Worm (Caenorhabditis elegans) whole organism, L1 larva: ENCODE results near the gene F44E2.10.

Source experiments
- C16A3.4 ChIP-seq: fragments of 150-350 bp; optimal IDR thresholded peaks from 2 replicates; lab custom pipeline; 2014; ENCODE audit warnings: missing biosample characterization, missing genetic modification characterization
- C34B4.2 ChIP-seq: sonication (generic microtip); optimal IDR thresholded peaks from 2 replicates; lab custom pipeline; 2017; ENCODE audit warnings: mild to moderate bottlenecking, missing genetic modification characterization, missing compliant biosample characterization
- alr-1 ChIP-seq: fragments of 200-800 bp; sonication (Bioruptor generic); optimal IDR thresholded peaks from 2 replicates; lab custom pipeline; 2018; ENCODE audit warnings: borderline replicate concordance, mild to moderate bottlenecking, missing genetic modification characterization, missing compliant biosample characterization
- blmp-1 ChIP-seq: fragments of 150-350 bp; optimal IDR thresholded peaks from 2 replicates; lab custom pipeline; 2014; ENCODE audit warnings: missing biosample characterization, missing genetic modification characterization
- ceh-63 ChIP-seq: fragments of 200-800 bp; sonication (Bioruptor generic); optimal IDR thresholded peaks from 2 replicates; lab custom pipeline; 2018; ENCODE audit warnings: mild to moderate bottlenecking, missing genetic modification characterization, missing compliant biosample characterization
- ceh-8 ChIP-seq: fragments of 200-800 bp; sonication (Bioruptor generic); optimal IDR thresholded peaks from 2 replicates; lab custom pipeline; 2018; ENCODE audit warnings: mild to moderate bottlenecking, missing genetic modification characterization, moderate library complexity, missing compliant biosample characterization
- ceh-82 ChIP-seq, 3 experiments: fragments of 150-350 bp in 1 of 3; sonication (generic microtip) in 2 of 3; optimal IDR thresholded peaks; 2 replicates each; lab custom pipeline; 2014 to 2017; ENCODE audit warnings: missing biosample characterization in 3 of 3, missing genetic modification characterization in 3 of 3
- ceh-88 ChIP-seq: fragments of 200-800 bp; sonication (Bioruptor generic); IDR thresholded peaks from 2 replicates; pipeline ENCODE4 v1.3.6; 2022; ENCODE audit warnings: missing genetic modification characterization, missing compliant biosample characterization
- dpl-1 ChIP-seq, 3 experiments: fragments of 150-350 bp in 2 of 3; sonication (generic microtip) in 1 of 3; optimal IDR thresholded peaks; 2 replicates each; lab custom pipeline; 2014 to 2017; ENCODE audit warnings: missing biosample characterization in 3 of 3, missing genetic modification characterization in 3 of 3, missing genetic modification reagents in 3 of 3
- efl-1 ChIP-seq, 4 experiments: fragments of 150-350 bp; optimal IDR thresholded peaks in 3 of 4; peaks in 1 of 4; 1 replicate in 1 of 4; 2 replicates in 3 of 4; lab custom pipeline; 2014; ENCODE audit warnings: missing biosample characterization in 2 of 4, missing genetic modification characterization in 2 of 4, missing genetic modification reagents in 2 of 4
- efl-3 ChIP-seq: fragments of 200-800 bp; sonication (Bioruptor generic); optimal IDR thresholded peaks from 2 replicates; lab custom pipeline; 2018; ENCODE audit warnings: mild to moderate bottlenecking, missing genetic modification characterization, missing compliant biosample characterization
- egl-27 ChIP-seq, 2 experiments: fragments of 150-350 bp in 1 of 2; sonication (generic microtip); optimal IDR thresholded peaks; 3 replicates each; lab custom pipeline; 2017 to 2018; ENCODE audit warnings: missing biosample characterization in 2 of 2, missing genetic modification characterization in 2 of 2, missing genetic modification reagents in 2 of 2
- elt-2 ChIP-seq: sonication (generic microtip); optimal IDR thresholded peaks from 2 replicates; lab custom pipeline; 2016; ENCODE audit warnings: missing genetic modification characterization, mild to moderate bottlenecking, inconsistent platforms, missing compliant biosample characterization, missing genetic modification reagents
- elt-3 ChIP-seq, 6 experiments: fragments of 150-350 bp in 1 of 6; sonication (generic microtip); optimal IDR thresholded peaks; 2 replicates each; lab custom pipeline; 2017 to 2018; ENCODE audit warnings: missing biosample characterization in 6 of 6, missing genetic modification characterization in 6 of 6, inconsistent platforms in 1 of 6
- ets-5 ChIP-seq: fragments of 200-800 bp; sonication (Bioruptor generic); IDR thresholded peaks from 2 replicates; pipeline ENCODE4 v1.3.6; 2022; ENCODE audit warnings: missing genetic modification characterization, missing compliant biosample characterization
- fkh-10 ChIP-seq: sonication (generic microtip); optimal IDR thresholded peaks from 2 replicates; lab custom pipeline; 2017; ENCODE audit warnings: missing biosample characterization, missing genetic modification reagents, missing genetic modification characterization
- fkh-4 ChIP-seq: sonication (generic microtip); optimal IDR thresholded peaks from 2 replicates; lab custom pipeline; 2016; ENCODE audit warnings: missing compliant biosample characterization, missing genetic modification characterization, borderline replicate concordance
- fos-1 ChIP-seq: fragments of 150-350 bp; optimal IDR thresholded peaks from 2 replicates; lab custom pipeline; 2014; ENCODE audit warnings: missing biosample characterization, missing genetic modification characterization
- hlh-17 ChIP-seq: fragments of 200-800 bp; sonication (Bioruptor generic); optimal IDR thresholded peaks from 2 replicates; lab custom pipeline; 2018; ENCODE audit warnings: missing genetic modification characterization, mild to moderate bottlenecking, missing compliant biosample characterization, moderate library complexity, borderline replicate concordance
- hlh-4 ChIP-seq: sonication (generic microtip); optimal IDR thresholded peaks from 2 replicates; lab custom pipeline; 2016; ENCODE audit warnings: mild to moderate bottlenecking, missing genetic modification characterization, missing compliant biosample characterization
- hpl-2 ChIP-seq: fragments of 150-350 bp; optimal IDR thresholded peaks from 2 replicates; lab custom pipeline; 2014; ENCODE audit warnings: missing biosample characterization, missing genetic modification reagents, missing genetic modification characterization
- lin-14 ChIP-seq: fragments of 200-800 bp; sonication (Bioruptor generic); optimal IDR thresholded peaks from 2 replicates; lab custom pipeline; 2018; ENCODE audit warnings: mild to moderate bottlenecking, missing genetic modification characterization, moderate library complexity, missing compliant biosample characterization
- lin-15B ChIP-seq: fragments of 150-350 bp; sonication (generic microtip); optimal IDR thresholded peaks from 3 replicates; lab custom pipeline; 2014; ENCODE audit warnings: missing biosample characterization, missing genetic modification characterization
- lir-3 ChIP-seq: sonication (generic microtip); optimal IDR thresholded peaks from 2 replicates; lab custom pipeline; 2016; ENCODE audit warnings: mild to moderate bottlenecking, missing genetic modification characterization, moderate library complexity, missing compliant biosample characterization; ENCODE audit not compliant: poor library complexity
- mab-9 ChIP-seq: fragments of 200-800 bp; sonication (Bioruptor generic); IDR thresholded peaks from 2 replicates; pipeline ENCODE4 v1.3.6; 2022; ENCODE audit warnings: missing genetic modification reagents, missing genetic modification characterization, missing compliant biosample characterization
- mef-2 ChIP-seq: fragments of 150-350 bp; optimal IDR thresholded peaks from 2 replicates; lab custom pipeline; 2014; ENCODE audit warnings: missing biosample characterization, missing genetic modification characterization
- mep-1 ChIP-seq: fragments of 150-350 bp; optimal IDR thresholded peaks from 2 replicates; lab custom pipeline; 2014; ENCODE audit warnings: missing biosample characterization, missing genetic modification characterization
- nhr-11 ChIP-seq: fragments of 150-350 bp; optimal IDR thresholded peaks from 2 replicates; lab custom pipeline; 2014; ENCODE audit warnings: missing biosample characterization, missing genetic modification characterization
- nhr-12 ChIP-seq: sonication (generic microtip); optimal IDR thresholded peaks from 2 replicates; lab custom pipeline; 2017; ENCODE audit warnings: missing biosample characterization, missing genetic modification characterization
- nhr-20 ChIP-seq: sonication (generic microtip); optimal IDR thresholded peaks from 2 replicates; lab custom pipeline; 2016; ENCODE audit warnings: mild to moderate bottlenecking, missing genetic modification characterization, missing compliant biosample characterization
- nhr-237 ChIP-seq: fragments of 150-350 bp; optimal IDR thresholded peaks from 2 replicates; lab custom pipeline; 2014; ENCODE audit warnings: missing biosample characterization, missing genetic modification characterization
- nhr-71 ChIP-seq: sonication (generic microtip); optimal IDR thresholded peaks from 2 replicates; lab custom pipeline; 2016; ENCODE audit warnings: mild to moderate bottlenecking, missing genetic modification characterization, moderate library complexity, missing compliant biosample characterization
- nhr-76 ChIP-seq: sonication (generic microtip); optimal IDR thresholded peaks from 2 replicates; lab custom pipeline; 2017; ENCODE audit warnings: missing biosample characterization, missing genetic modification characterization
- nhr-77 ChIP-seq: fragments of 150-350 bp; optimal IDR thresholded peaks from 2 replicates; lab custom pipeline; 2014; ENCODE audit warnings: missing biosample characterization, missing genetic modification characterization
- nhr-84 ChIP-seq: sonication (generic microtip); optimal IDR thresholded peaks from 2 replicates; lab custom pipeline; 2017; ENCODE audit warnings: missing biosample characterization, missing genetic modification characterization
- pag-3 ChIP-seq: sonication (generic microtip); optimal IDR thresholded peaks from 2 replicates; lab custom pipeline; 2017; ENCODE audit warnings: missing genetic modification characterization, mild to moderate bottlenecking, missing compliant biosample characterization, antibody characterized with exemption, borderline replicate concordance; ENCODE audit not compliant: insufficient read depth
- pax-3 ChIP-seq: fragments of 200-800 bp; sonication (Bioruptor generic); optimal IDR thresholded peaks from 2 replicates; lab custom pipeline; 2018; ENCODE audit warnings: mild to moderate bottlenecking, missing genetic modification characterization, moderate library complexity, missing compliant biosample characterization
- rnt-1 ChIP-seq: sonication (generic microtip); optimal IDR thresholded peaks from 2 replicates; lab custom pipeline; 2016; ENCODE audit warnings: mild to moderate bottlenecking, missing genetic modification characterization, moderate library complexity, missing compliant biosample characterization
- sox-4 ChIP-seq: sonication (generic microtip); optimal IDR thresholded peaks from 2 replicates; lab custom pipeline; 2016; ENCODE audit warnings: missing genetic modification characterization, missing compliant biosample characterization
- sptf-1 ChIP-seq: fragments of 150-350 bp; optimal IDR thresholded peaks from 2 replicates; lab custom pipeline; 2014; ENCODE audit warnings: missing biosample characterization, missing genetic modification characterization
- swsn-7 ChIP-seq: sonication (generic microtip); optimal IDR thresholded peaks from 2 replicates; lab custom pipeline; 2016; ENCODE audit warnings: missing genetic modification characterization, missing compliant biosample characterization
- tbx-2 ChIP-seq: sonication (generic microtip); optimal IDR thresholded peaks from 2 replicates; lab custom pipeline; 2016; ENCODE audit warnings: missing genetic modification characterization, missing compliant biosample characterization
- unc-30 ChIP-seq: sonication (generic microtip); optimal IDR thresholded peaks from 2 replicates; lab custom pipeline; 2017; ENCODE audit warnings: missing biosample characterization, missing genetic modification characterization
- unc-86 ChIP-seq: sonication (generic microtip); optimal IDR thresholded peaks from 2 replicates; lab custom pipeline; 2016; ENCODE audit warnings: missing genetic modification characterization, missing compliant biosample characterization
- unc-98 ChIP-seq: fragments of 200-800 bp; sonication (Bioruptor generic); IDR thresholded peaks from 2 replicates; pipeline ENCODE4 v1.3.6; 2022; ENCODE audit warnings: missing genetic modification characterization, missing compliant biosample characterization
- zag-1 ChIP-seq: fragments of 150-350 bp; optimal IDR thresholded peaks from 2 replicates; lab custom pipeline; 2014; ENCODE audit warnings: missing biosample characterization, missing genetic modification characterization
- zip-4 ChIP-seq: fragments of 200-800 bp; sonication (Bioruptor generic); optimal IDR thresholded peaks from 2 replicates; lab custom pipeline; 2018; ENCODE audit warnings: mild to moderate bottlenecking, missing genetic modification characterization, moderate library complexity, missing compliant biosample characterization
- ztf-4 ChIP-seq: fragments of 150-350 bp; optimal IDR thresholded peaks from 2 replicates; lab custom pipeline; 2014; ENCODE audit warnings: missing biosample characterization, missing genetic modification characterization

F44E2.10 gene

DNA sequence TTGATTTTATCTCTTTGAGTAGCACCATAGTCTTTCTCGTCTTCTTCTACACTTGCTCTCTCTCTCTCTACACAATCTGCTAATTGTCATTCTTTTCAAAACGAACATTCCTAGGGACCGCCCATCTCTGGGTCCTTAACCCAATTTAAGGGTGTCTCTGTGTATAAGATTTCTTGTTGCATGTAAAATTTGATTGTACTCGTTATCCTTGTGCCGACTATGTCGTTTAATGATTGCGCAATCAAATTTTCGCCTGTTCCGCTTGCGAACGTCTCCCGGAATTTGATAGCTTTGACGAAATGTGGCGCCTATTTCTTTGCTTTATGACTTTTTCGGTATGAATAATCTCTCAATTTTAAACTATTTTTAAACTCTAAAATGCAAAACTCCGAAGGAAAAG, 19.8 kb downstream of the F44E2.10 start:
- TF ChIP-seq fos-1 (no peak), hlh-4 (tag; lab: Kevin White, UChicago) (no peak), fkh-10 (GFP tag; lab: Kevin White, UChicago) (peak; percentile 36), mab-9 (GFP tag; lab: Robert Waterston, UW) (no peak), C16A3.4 (tag; lab: Kevin White, UChicago) (no peak), lin-14 (peak; percentile 53), egl-27 (tag; optimal IDR thresholded peaks at IDR 0.05; lab: Kevin White, UChicago) (no peak)

DNA sequence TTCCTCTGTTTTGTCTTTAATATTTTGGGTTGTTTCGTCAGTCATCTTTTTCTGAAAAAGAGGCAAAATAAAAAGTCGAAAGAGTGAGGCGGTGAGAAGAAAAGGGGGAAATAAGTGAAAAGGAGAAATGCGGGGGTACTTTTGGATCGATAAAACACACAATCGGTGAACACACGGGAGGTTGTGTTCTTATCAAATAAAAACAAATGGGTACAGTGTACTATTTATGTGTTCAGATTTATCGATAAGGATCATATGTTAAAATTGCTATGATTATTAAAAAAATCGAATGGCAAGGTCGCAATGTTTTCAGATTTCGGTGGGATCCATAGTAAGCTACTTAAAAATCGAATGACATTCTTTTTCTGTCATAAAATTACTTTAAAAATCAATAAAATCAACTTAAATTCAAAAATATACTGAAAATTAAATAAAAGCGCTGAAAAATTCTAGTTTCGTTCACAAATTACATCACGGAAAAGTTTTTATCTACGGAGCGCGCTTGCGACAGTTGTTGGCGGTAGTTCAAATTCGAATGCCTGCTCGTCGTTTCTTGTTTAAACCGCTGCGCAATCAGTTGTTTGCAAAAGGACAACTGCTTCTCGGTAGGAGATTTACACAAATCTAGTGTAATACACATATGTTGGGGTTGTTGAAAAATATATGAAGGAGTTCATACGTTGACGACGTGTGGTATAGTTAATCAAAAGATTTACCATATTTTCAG, 21.5 kb downstream of the F44E2.10 start, which contains the start of gene prx-19:
Gene prx-19, minus strand, starts transcription at position 51 of the 727 bp plus-strand sequence.
- TF ChIP-seq unc-86 (tag; lab: Kevin White, UChicago) = no peak
- TF ChIP-seq nhr-71 (tag; lab: Kevin White, UChicago) = peak; percentile 58
- TF ChIP-seq ets-5 (GFP tag; lab: Robert Waterston, UW) = no peak
- TF ChIP-seq nhr-76 (tag; lab: Kevin White, UChicago) = no peak
- no peak for TF ChIP-seq zag-1 (tag; lab: Kevin White, UChicago)
- no peak for TF ChIP-seq ceh-88 (GFP tag; lab: Robert Waterston, UW)
- no peak for TF ChIP-seq ceh-8 (GFP tag; lab: Kevin White, UChicago)
- no peak for TF ChIP-seq hpl-2 (GFP tag; lab: Kevin White, UChicago)
- TF ChIP-seq fkh-4 (tag; lab: Kevin White, UChicago) = no peak
- peak; percentile 90 to 95 for TF ChIP-seq efl-1 (optimal IDR thresholded peaks at IDR 0.05; lab: Kevin White, UChicago)
- peak; percentile 95 to 100 for TF ChIP-seq efl-1 (GFP tag; optimal IDR thresholded peaks at IDR 0.05 in 1 of 2; lab: Kevin White, UChicago)
- TF ChIP-seq sptf-1 = no peak
- TF ChIP-seq unc-30 (tag; lab: Kevin White, UChicago) = no peak
- TF ChIP-seq blmp-1 (tag; lab: Kevin White, UChicago) = peak; percentile 54
- no peak for TF ChIP-seq nhr-84 (tag; lab: Kevin White, UChicago)
- TF ChIP-seq swsn-7 (tag; lab: Kevin White, UChicago) = peak; percentile 39
- no peak for TF ChIP-seq unc-98
- no peak for TF ChIP-seq ztf-4 (tag; lab: Kevin White, UChicago)
- no peak for TF ChIP-seq nhr-237
- no peak for TF ChIP-seq pag-3 (tag; lab: Kevin White, UChicago)
- no peak for TF ChIP-seq ceh-63 (GFP tag; lab: Kevin White, UChicago)
- TF ChIP-seq nhr-77 = no peak
- peak; percentile 57 for TF ChIP-seq rnt-1 (tag; lab: Kevin White, UChicago)
- TF ChIP-seq fkh-10 (GFP tag; lab: Kevin White, UChicago) = no peak
- TF ChIP-seq pax-3 (tag; lab: Kevin White, UChicago) = no peak
- no peak for TF ChIP-seq hlh-4 (tag; lab: Kevin White, UChicago)
- peak; percentile 49 for TF ChIP-seq tbx-2 (tag; lab: Kevin White, UChicago)
- peak; percentile 32 for TF ChIP-seq lin-14
- peak; percentile 46 for TF ChIP-seq lin-15B (tag; lab: Kevin White, UChicago)
- peak; percentile 60 for TF ChIP-seq C16A3.4 (tag; lab: Kevin White, UChicago)
- TF ChIP-seq ceh-82 (tag; optimal IDR thresholded peaks at IDR 0.05; lab: Kevin White, UChicago) = peak in 2 of 3 experiments; percentile 36 to 67
- no peak for TF ChIP-seq sox-4 (tag; lab: Kevin White, UChicago)
- TF ChIP-seq dpl-1 (GFP tag; optimal IDR thresholded peaks at IDR 0.05; lab: Kevin White, UChicago) = peak; percentile 90 to 94 (median 93)
- no peak for TF ChIP-seq C34B4.2 (tag; lab: Kevin White, UChicago)
- TF ChIP-seq mep-1 = peak; percentile 66
- no peak for TF ChIP-seq elt-2
- no peak for TF ChIP-seq lir-3 (tag; lab: Kevin White, UChicago)
- peak in 1 of 6 experiments; percentile 45 for TF ChIP-seq elt-3 (tag; optimal IDR thresholded peaks at IDR 0.05; lab: Kevin White, UChicago)
- no peak for TF ChIP-seq alr-1 (tag; lab: Kevin White, UChicago)
- no peak for TF ChIP-seq nhr-11 (tag; lab: Kevin White, UChicago)
- TF ChIP-seq mef-2 (tag; lab: Kevin White, UChicago) = no peak
- TF ChIP-seq zip-4 = no peak
- no peak for TF ChIP-seq hlh-17 (GFP tag; lab: Kevin White, UChicago)
- TF ChIP-seq nhr-20 (tag; lab: Kevin White, UChicago) = peak; percentile 68
- no peak for TF ChIP-seq nhr-12 (tag; lab: Kevin White, UChicago)
- TF ChIP-seq mab-9 (GFP tag; lab: Robert Waterston, UW) = no peak
- no peak for TF ChIP-seq efl-3 (GFP tag; lab: Kevin White, UChicago)
